Fruit fly (Drosophila melanogaster): ENCODE measurements around the gene CG1677.

The CG1677 gene

DNA sequence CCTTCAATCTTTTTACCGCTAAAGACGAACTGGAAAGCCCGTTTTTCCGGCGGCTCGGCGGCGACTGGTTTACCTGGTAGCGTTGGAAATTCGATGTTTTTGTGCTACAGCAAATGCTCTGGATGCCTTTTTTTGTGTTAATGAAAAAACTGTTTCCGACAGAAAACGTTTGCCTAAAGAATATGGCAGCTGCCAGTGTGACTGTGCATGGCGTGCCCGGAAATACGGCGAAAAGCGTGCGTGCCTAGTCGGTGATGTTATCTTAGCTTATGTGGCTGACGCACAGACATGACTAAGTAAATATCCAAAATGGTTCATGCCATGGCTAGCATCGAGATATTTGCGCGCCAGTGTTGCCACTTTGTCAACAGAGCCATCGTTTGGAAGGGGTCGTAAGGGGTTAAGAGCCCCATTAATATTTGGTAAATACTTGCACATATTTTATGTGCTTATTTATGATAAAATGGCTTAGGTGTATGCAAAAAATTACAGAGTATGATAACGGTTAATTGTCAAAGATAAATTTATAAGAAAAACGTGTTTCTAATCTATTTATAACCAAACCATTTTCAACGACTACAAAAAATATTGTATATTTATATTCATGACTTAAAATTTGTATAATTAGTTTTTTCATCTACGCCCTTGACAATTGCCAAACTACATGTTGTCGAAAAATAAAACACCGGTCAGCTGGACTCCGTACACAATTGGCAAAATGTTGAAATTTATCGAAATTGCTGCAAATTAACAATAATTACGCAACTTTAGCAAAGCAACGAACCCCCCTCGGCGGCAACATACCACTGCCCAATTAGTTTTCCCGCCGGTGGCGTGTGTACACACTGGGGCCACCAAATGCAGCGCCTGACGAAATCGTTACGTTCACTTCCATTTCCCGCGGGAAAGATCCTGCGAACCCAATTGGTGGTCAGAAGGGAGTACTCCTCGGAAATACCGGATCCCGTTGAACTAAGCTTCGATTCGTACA is 119.3 kb downstream of the CG1677 start, which contains the start of gene CG2059 (continued):
- TF ChIP-seq cad (GFP tag; optimal IDR thresholded peaks at IDR 0.05): no peak
- peak; percentile 13 for TF ChIP-seq Bteb2 (GFP tag; optimal IDR thresholded peaks at IDR 0.05)
- TF ChIP-seq CG9215 (GFP tag; IDR thresholded peaks at IDR 0.05): peak; percentile 33; the same call in 1 of the 2 replicates
- peak; percentile 21 for TF ChIP-seq CG18599 (GFP tag; optimal IDR thresholded peaks at IDR 0.05)
- peak; percentile 27 for TF ChIP-seq Abd-B (GFP tag; optimal IDR thresholded peaks at IDR 0.05)
- peak; percentile 58 for TF ChIP-seq bbx (GFP tag; IDR thresholded peaks at IDR 0.05; ENCODE audit: partially characterized antibody)
- peak; percentile 63 for TF ChIP-seq sens (GFP tag)
- no peak for TF ChIP-seq Lpt (GFP tag; optimal IDR thresholded peaks at IDR 0.05)
- peak; percentile 22; the same call in 1 of the 2 replicates for TF ChIP-seq ranshi (GFP tag; IDR thresholded peaks at IDR 0.05)
- peak; percentile 96 for TF ChIP-seq Ets97D (GFP tag; optimal IDR thresholded peaks at IDR 0.05)
- TF ChIP-seq da (GFP tag; optimal IDR thresholded peaks at IDR 0.05): peak; percentile 44
- TF ChIP-seq Hr39 (optimal IDR thresholded peaks at IDR 0.05): no peak
- peak; percentile 63 for TF ChIP-seq CG4282 (GFP tag; optimal IDR thresholded peaks at IDR 0.05)
- peak; percentile 33 for TF ChIP-seq Scr (GFP tag; IDR thresholded peaks at IDR 0.05; ENCODE audit: partially characterized antibody)
- TF ChIP-seq dm (GFP tag; optimal IDR thresholded peaks at IDR 0.05): peak; percentile 84
- no peak for TF ChIP-seq D19A (tag; optimal IDR thresholded peaks at IDR 0.05)
- peak; percentile 84 for TF ChIP-seq HmgD (GFP tag; optimal IDR thresholded peaks at IDR 0.05)
- no peak for TF ChIP-seq CG16779 (GFP tag; IDR thresholded peaks at IDR 0.05)
- no peak for TF ChIP-seq CG1529 (GFP tag; optimal IDR thresholded peaks at IDR 0.05)
- TF ChIP-seq tx (GFP tag; optimal IDR thresholded peaks at IDR 0.05): no peak
- peak; percentile 38 for TF ChIP-seq Meics (GFP tag; optimal IDR thresholded peaks at IDR 0.05)
- TF ChIP-seq CoRest (tag; optimal IDR thresholded peaks at IDR 0.05): peak; percentile 49
- TF ChIP-seq CG8388 (GFP tag; optimal IDR thresholded peaks at IDR 0.05): no peak
- TF ChIP-seq aop (GFP tag; IDR thresholded peaks at IDR 0.05): no peak
- no peak for TF ChIP-seq CG14050 (GFP tag; IDR thresholded peaks at IDR 0.05)
- TF ChIP-seq Max (GFP tag; optimal IDR thresholded peaks at IDR 0.05): peak; percentile 55
- TF ChIP-seq slp2 (GFP tag; optimal IDR thresholded peaks at IDR 0.05): peak; percentile 31
- TF ChIP-seq CG12299 (tag; optimal IDR thresholded peaks at IDR 0.05): peak; percentile 19
- peak; percentile 79 for TF ChIP-seq Rfx (GFP tag; IDR thresholded peaks at IDR 0.05)
- no peak for TF ChIP-seq pan (optimal IDR thresholded peaks at IDR 0.05)
- TF ChIP-seq pan (GFP tag; optimal IDR thresholded peaks at IDR 0.05 in 1 of 2, IDR thresholded peaks at IDR 0.05 in 1 of 2): peak in 1 of 2 experiments; percentile 42
- TF ChIP-seq tup (GFP tag; optimal IDR thresholded peaks at IDR 0.05): no peak
- TF ChIP-seq CG13123 (GFP tag; optimal IDR thresholded peaks at IDR 0.05): no peak
- TF ChIP-seq CG14860 (GFP tag; IDR thresholded peaks at IDR 0.05; ENCODE audit: partially characterized antibody): no peak
- TF ChIP-seq CG10959 (GFP tag; IDR thresholded peaks at IDR 0.05): peak; percentile 53; the same call in 1 of the 2 replicates
- TF ChIP-seq org-1 (GFP tag; optimal IDR thresholded peaks at IDR 0.05): peak; percentile 3
- TF ChIP-seq CG2199 (GFP tag; IDR thresholded peaks at IDR 0.05): peak; percentile 66; the same call in 1 of the 3 replicates
- peak; percentile 27 for TF ChIP-seq CG7271 (tag; optimal IDR thresholded peaks at IDR 0.05)
- TF ChIP-seq CG9609 (GFP tag; optimal IDR thresholded peaks at IDR 0.05): peak; percentile 48
- peak; percentile 37; the same call in 1 of the 2 replicates for TF ChIP-seq CG31441 (GFP tag; IDR thresholded peaks at IDR 0.05)
- TF ChIP-seq lola (GFP tag; optimal IDR thresholded peaks at IDR 0.05): no peak
- TF ChIP-seq NC2β (GFP tag; optimal IDR thresholded peaks at IDR 0.05): peak; percentile 63
- TF ChIP-seq CG18764 (GFP tag; optimal IDR thresholded peaks at IDR 0.05): peak; percentile 12
- TF ChIP-seq CG10462 (GFP tag; optimal IDR thresholded peaks at IDR 0.05): no peak
- TF ChIP-seq CG14667 (GFP tag; IDR thresholded peaks at IDR 0.05): 0 out of 2 replicates have a peak, but pooled peaks have one; percentile 11
- peak; percentile 52 for TF ChIP-seq knrl (GFP tag; IDR thresholded peaks at IDR 0.05; ENCODE audit: partially characterized antibody)
- TF ChIP-seq amos (GFP tag; IDR thresholded peaks at IDR 0.05; ENCODE audit: partially characterized antibody): peak; percentile 66
- peak; percentile 47 for TF ChIP-seq CG32772 (GFP tag; IDR thresholded peaks at IDR 0.05)
- TF ChIP-seq Hr51 (GFP tag; optimal IDR thresholded peaks at IDR 0.05): peak in 1 of 2 experiments; percentile 50

Measured in whole organism, embryonic.